Worm (Caenorhabditis elegans) whole organism, L4 larva: ENCODE results near the gene jmjd-3.1.

Experiments used
- R02D3.7 ChIP-seq: fragments of 150-350 bp; sonication (generic microtip); optimal IDR thresholded peaks from 3 replicates; lab custom pipeline; 2014; ENCODE audit warnings: missing biosample characterization, missing genetic modification characterization
- T20F7.1 ChIP-seq: fragments of 200-800 bp; sonication (Bioruptor generic); optimal IDR thresholded peaks from 2 replicates; lab custom pipeline; 2018; ENCODE audit warnings: mild to moderate bottlenecking, missing genetic modification characterization, missing compliant biosample characterization
- Y105C5A.15 ChIP-seq: fragments of 200-800 bp; sonication (Bioruptor generic); IDR thresholded peaks from 2 replicates; pipeline ENCODE4 v1.3.6; 2022; ENCODE audit warnings: missing genetic modification characterization, missing compliant biosample characterization
- Y75B8A.6 ChIP-seq: fragments of 200-800 bp; sonication (Bioruptor generic); IDR thresholded peaks from 2 replicates; pipeline ENCODE4 v1.3.6; 2022; ENCODE audit warnings: missing genetic modification reagents, missing genetic modification characterization, missing compliant biosample characterization
- ZK546.5 ChIP-seq, 2 experiments: sonication (generic microtip); optimal IDR thresholded peaks; 2 replicates each; lab custom pipeline; 2017; ENCODE audit warnings: missing biosample characterization in 2 of 2, missing genetic modification characterization in 2 of 2
- aha-1 ChIP-seq: fragments of 150-350 bp; peaks from one replicate; lab custom pipeline; 2014; ENCODE audit warnings: missing biosample characterization, missing genetic modification characterization
- aly-2 ChIP-seq: sonication (generic microtip); optimal IDR thresholded peaks from 2 replicates; lab custom pipeline; 2018; ENCODE audit warnings: missing biosample characterization, missing genetic modification characterization
- ceh-20 ChIP-seq: fragments of 200-800 bp; sonication (Bioruptor generic); IDR thresholded peaks from 2 replicates; pipeline ENCODE4 v1.3.6; 2022; ENCODE audit warnings: missing genetic modification reagents, missing genetic modification characterization, missing compliant biosample characterization
- ceh-44 ChIP-seq: fragments of 200-800 bp; sonication (Bioruptor generic); IDR thresholded peaks from 2 replicates; pipeline ENCODE4 v1.3.6; 2022; ENCODE audit warnings: missing genetic modification reagents, missing genetic modification characterization, missing compliant biosample characterization
- ceh-82 ChIP-seq: sonication (generic microtip); optimal IDR thresholded peaks from 2 replicates; lab custom pipeline; 2017; ENCODE audit warnings: missing biosample characterization, missing genetic modification characterization
- ces-1 ChIP-seq: fragments of 150-350 bp; sonication (generic microtip); optimal IDR thresholded peaks from 4 replicates; lab custom pipeline; 2014; ENCODE audit warnings: missing biosample characterization, missing genetic modification reagents, missing genetic modification characterization
- daf-12 ChIP-seq: fragments of 150-350 bp; optimal IDR thresholded peaks from 2 replicates; lab custom pipeline; 2014; ENCODE audit warnings: missing biosample characterization, missing genetic modification reagents, missing genetic modification characterization
- dpl-1 ChIP-seq: fragments of 150-350 bp; optimal IDR thresholded peaks from 2 replicates; lab custom pipeline; 2014; ENCODE audit warnings: missing biosample characterization, missing genetic modification reagents, missing genetic modification characterization
- hif-1 ChIP-seq, 2 experiments: sonication (generic microtip); optimal IDR thresholded peaks; 2 replicates each; lab custom pipeline; 2016 to 2017; ENCODE audit warnings: missing compliant biosample characterization in 2 of 2, missing genetic modification characterization in 2 of 2, missing genetic modification reagents in 2 of 2, missing genotype in 2 of 2, mild to moderate bottlenecking in 1 of 2
- hlh-11 ChIP-seq: fragments of 200-800 bp; sonication (Bioruptor generic); optimal IDR thresholded peaks from 2 replicates; lab custom pipeline; 2018; ENCODE audit warnings: mild to moderate bottlenecking, missing genetic modification characterization, missing compliant biosample characterization
- hlh-30 ChIP-seq: sonication (generic microtip); optimal IDR thresholded peaks from 2 replicates; lab custom pipeline; 2017; ENCODE audit warnings: antibody characterized with exemption, mild to moderate bottlenecking, missing genetic modification characterization, missing compliant biosample characterization; ENCODE audit not compliant: insufficient read depth
- lin-29 ChIP-seq: fragments of 200-800 bp; sonication (Bioruptor generic); IDR thresholded peaks from 2 replicates; pipeline ENCODE4 v1.3.6; 2022; ENCODE audit warnings: missing genetic modification reagents, missing genetic modification characterization, missing compliant biosample characterization
- lsy-2 ChIP-seq, 2 experiments: fragments of 150-350 bp in 1 of 2; sonication (generic microtip) in 1 of 2; optimal IDR thresholded peaks; 2 replicates each; lab custom pipeline; 2014 to 2017; ENCODE audit warnings: missing biosample characterization in 2 of 2, missing genetic modification characterization in 2 of 2
- madf-9 ChIP-seq: fragments of 200-800 bp; sonication (Bioruptor generic); conservative IDR thresholded peaks from 2 replicates; pipeline ENCODE4 v1.3.6; 2022; ENCODE audit warnings: missing genetic modification reagents, missing genetic modification characterization, missing compliant biosample characterization
- nhr-102 ChIP-seq: sonication (generic microtip); optimal IDR thresholded peaks from 2 replicates; lab custom pipeline; 2016; ENCODE audit warnings: mild to moderate bottlenecking, missing genetic modification characterization, moderate library complexity, missing compliant biosample characterization
- nhr-11 ChIP-seq: fragments of 150-350 bp; optimal IDR thresholded peaks from 2 replicates; lab custom pipeline; 2014; ENCODE audit warnings: missing biosample characterization, missing genetic modification characterization
- nhr-25 ChIP-seq: sonication (generic microtip); optimal IDR thresholded peaks from 2 replicates; lab custom pipeline; 2017; ENCODE audit warnings: missing genetic modification characterization, mild to moderate bottlenecking, missing compliant biosample characterization, antibody characterized with exemption, moderate library complexity, borderline replicate concordance; ENCODE audit not compliant: insufficient read depth
- nhr-28 ChIP-seq: fragments of 150-350 bp; optimal IDR thresholded peaks from 2 replicates; lab custom pipeline; 2014; ENCODE audit warnings: missing biosample characterization, missing genetic modification characterization
- nhr-77 ChIP-seq: fragments of 150-350 bp; optimal IDR thresholded peaks from 2 replicates; lab custom pipeline; 2014; ENCODE audit warnings: missing biosample characterization, missing genetic modification characterization
- pha-4 ChIP-seq, 2 experiments: fragments of 150-350 bp in 1 of 2; fragments of 200-800 bp in 1 of 2; sonication (Bioruptor generic) in 1 of 2; IDR thresholded peaks in 1 of 2; optimal IDR thresholded peaks in 1 of 2; 2 replicates each; pipeline versions ENCODE4 v1.3.6 to Lab custom; 2014 to 2022; ENCODE audit warnings: missing genetic modification characterization in 2 of 2, missing genetic modification reagents in 2 of 2, missing biosample characterization in 1 of 2, missing compliant biosample characterization in 1 of 2
- saeg-2 ChIP-seq: fragments of 200-800 bp; sonication (Bioruptor generic); IDR thresholded peaks from 2 replicates; pipeline ENCODE4 v1.3.6; 2022; ENCODE audit warnings: missing genetic modification reagents, missing genetic modification characterization, missing compliant biosample characterization
- sdz-12 ChIP-seq: fragments of 200-800 bp; sonication (Bioruptor generic); optimal IDR thresholded peaks from 2 replicates; lab custom pipeline; 2018; ENCODE audit warnings: mild to moderate bottlenecking, missing genetic modification characterization, missing compliant biosample characterization
- skn-1 ChIP-seq: fragments of 150-350 bp; optimal IDR thresholded peaks from 2 replicates; lab custom pipeline; 2014; ENCODE audit warnings: missing biosample characterization, missing genetic modification characterization
- snpc-1.2 ChIP-seq: fragments of 200-800 bp; sonication (Bioruptor generic); IDR thresholded peaks from 2 replicates; pipeline ENCODE4 v1.3.6; 2022; ENCODE audit warnings: missing genetic modification reagents, missing genetic modification characterization, missing compliant biosample characterization
- snpc-4 ChIP-seq: fragments of 150-350 bp; optimal IDR thresholded peaks from 2 replicates; lab custom pipeline; 2014; ENCODE audit warnings: missing biosample characterization, missing genetic modification characterization
- spr-1 ChIP-seq: sonication (generic microtip); optimal IDR thresholded peaks from 2 replicates; lab custom pipeline; 2016; ENCODE audit warnings: mild to moderate bottlenecking, missing genetic modification characterization, missing compliant biosample characterization
- tra-1 ChIP-seq: fragments of 200-800 bp; sonication (Bioruptor generic); IDR thresholded peaks from 2 replicates; pipeline ENCODE4 v1.3.6; 2022; ENCODE audit warnings: missing genetic modification reagents, missing genetic modification characterization, missing compliant biosample characterization
- unc-62 ChIP-seq, 3 experiments: fragments of 150-350 bp in 1 of 3; sonication (generic microtip); optimal IDR thresholded peaks in 2 of 3; peaks in 1 of 3; 1 replicate in 1 of 3; 2 replicates in 2 of 3; lab custom pipeline; 2014 to 2017; ENCODE audit warnings: missing biosample characterization in 3 of 3, missing genetic modification characterization in 3 of 3, missing genetic modification reagents in 3 of 3, missing genotype in 1 of 3
- zfp-2 ChIP-seq: sonication (generic microtip); optimal IDR thresholded peaks from 2 replicates; lab custom pipeline; 2016; ENCODE audit warnings: mild to moderate bottlenecking, missing genetic modification characterization, missing compliant biosample characterization
- ztf-11 ChIP-seq: fragments of 150-350 bp; optimal IDR thresholded peaks from 2 replicates; lab custom pipeline; 2014; ENCODE audit warnings: missing biosample characterization, missing genetic modification characterization

Gene jmjd-3.1

DNA sequence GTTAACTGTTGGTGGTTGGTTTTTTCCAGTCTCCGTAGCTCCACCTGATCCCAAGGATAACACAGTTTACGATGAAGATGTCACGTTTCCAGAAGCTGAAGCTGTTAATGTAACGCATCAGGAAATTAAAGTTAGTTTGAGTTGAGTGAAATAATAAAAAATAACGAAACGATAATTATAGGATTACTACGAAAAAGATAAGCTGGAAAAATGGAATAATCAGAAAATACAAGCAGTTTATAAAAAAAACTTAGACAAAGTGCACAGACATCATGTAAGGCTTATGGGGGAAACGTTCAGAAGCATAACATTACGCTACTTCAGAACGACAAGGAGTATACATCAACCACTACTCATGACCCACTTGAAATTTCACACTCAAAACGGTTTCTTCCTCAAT lies 10.6 kb downstream of the jmjd-3.1 start, which contains the start of gene F18E9.8:
Gene F18E9.8 (minus strand): TSS at position 101 of the 400 bp plus-strand sequence.
- TF ChIP-seq T20F7.1 (GFP tag; lab: Kevin White, UChicago) (no peak), R02D3.7 (tag; lab: Kevin White, UChicago) (no peak), pha-4 (GFP tag; IDR thresholded peaks at IDR 0.05; lab: Robert Waterston, UW) (no peak), pha-4 (tag; optimal IDR thresholded peaks at IDR 0.05; lab: Kevin White, UChicago) (no peak), dpl-1 (no peak), nhr-28 (tag; lab: Kevin White, UChicago) (no peak), nhr-25 (tag; lab: Kevin White, UChicago) (no peak), lsy-2 (tag; optimal IDR thresholded peaks at IDR 0.05; lab: Kevin White, UChicago) (no peak), nhr-77 (no peak)
- TF ChIP-seq, all 104 proteins: peak for 0

DNA sequence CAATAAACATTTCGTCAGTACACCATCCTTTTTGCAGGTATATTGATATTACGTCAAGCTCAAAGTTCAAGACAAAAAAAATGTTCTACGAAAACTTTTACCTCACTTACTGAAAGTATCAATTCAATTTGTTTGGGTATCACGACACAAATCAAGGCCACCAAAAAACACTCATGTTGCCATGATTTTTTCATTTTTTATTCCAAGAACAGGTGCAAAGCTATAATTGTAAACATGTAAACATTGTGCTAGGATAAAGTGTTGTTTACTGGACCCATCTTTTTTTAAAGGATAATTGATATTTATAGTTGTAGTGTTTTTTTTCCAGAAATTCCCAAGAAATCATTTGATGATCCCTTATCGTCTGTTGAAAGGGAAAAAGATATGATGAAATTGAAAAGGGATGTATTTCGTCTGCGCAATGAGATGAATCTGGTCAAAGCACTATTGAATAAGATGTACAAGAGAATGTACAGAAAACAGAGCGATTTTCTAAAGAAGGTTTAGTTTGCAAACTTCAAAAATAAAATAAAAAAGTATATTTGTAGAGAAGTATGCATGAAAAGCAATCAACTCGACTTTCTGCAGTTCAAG lies 12.0 kb downstream of the jmjd-3.1 start:
- peak; percentile 36 for TF ChIP-seq nhr-11 (tag; lab: Kevin White, UChicago)
- TF ChIP-seq nhr-28 (tag; lab: Kevin White, UChicago) = peak; percentile 9
- no peak for TF ChIP-seq sdz-12 (GFP tag; lab: Kevin White, UChicago)

DNA sequence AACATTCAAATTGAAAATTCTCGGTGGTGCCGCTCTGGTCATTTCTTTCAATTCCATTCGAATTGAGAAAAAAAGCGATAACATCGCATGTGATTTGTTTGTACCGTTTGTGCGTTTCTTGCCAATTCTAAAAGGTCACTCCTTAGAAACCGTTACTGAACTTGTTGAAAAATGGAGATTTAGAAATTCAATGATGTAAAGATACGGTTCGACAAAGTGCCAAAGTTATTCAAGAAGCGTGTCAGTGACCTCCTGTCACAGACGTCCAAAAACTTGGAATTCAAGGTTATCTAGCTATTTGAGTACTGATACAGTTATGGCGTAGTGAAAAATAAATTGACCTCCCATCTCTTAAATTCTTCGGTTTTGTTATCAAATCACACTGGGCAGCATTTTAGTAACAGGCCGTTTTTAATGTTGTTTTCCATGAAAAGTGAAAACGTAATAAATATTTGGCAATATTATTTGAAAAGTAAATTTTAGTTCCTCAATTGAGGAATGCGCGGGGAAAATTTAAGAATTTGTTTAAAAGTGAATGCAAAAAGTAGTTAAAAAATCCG lies 14.1 kb downstream of the jmjd-3.1 start:
- TF ChIP-seq unc-62 (GFP tag; optimal IDR thresholded peaks at IDR 0.05 in 1 of 2; lab: Kevin White, UChicago) (no peak), unc-62 (tag; optimal IDR thresholded peaks at IDR 0.05; lab: Kevin White, UChicago) (no peak), ztf-11 (tag; lab: Kevin White, UChicago) (no peak), hlh-11 (tag; lab: Kevin White, UChicago) (no peak), lin-29 (no peak), ceh-82 (no peak), tra-1 (GFP tag; lab: Robert Waterston, UW) (no peak)

- peak; percentile 15 for TF ChIP-seq hlh-30 (tag; lab: Kevin White, UChicago)
- TF ChIP-seq saeg-2 = no peak
- TF ChIP-seq Y75B8A.6 (GFP tag; lab: Robert Waterston, UW) = no peak
- no peak for TF ChIP-seq ceh-20 (GFP tag; lab: Robert Waterston, UW)
- TF ChIP-seq T20F7.1 (GFP tag; lab: Kevin White, UChicago) = no peak
- TF ChIP-seq aly-2 = no peak
- peak; percentile 96 for TF ChIP-seq aha-1 (tag; lab: Kevin White, UChicago)
- no peak for TF ChIP-seq skn-1 (tag; lab: Kevin White, UChicago)
Measured at ce11 chrX:8585837-8586236, 15.0 kb downstream of the jmjd-3.1 start, which contains the start of gene F18E9.3. Gene F18E9.3 (plus strand): TSS chrX:8586147.

DNA sequence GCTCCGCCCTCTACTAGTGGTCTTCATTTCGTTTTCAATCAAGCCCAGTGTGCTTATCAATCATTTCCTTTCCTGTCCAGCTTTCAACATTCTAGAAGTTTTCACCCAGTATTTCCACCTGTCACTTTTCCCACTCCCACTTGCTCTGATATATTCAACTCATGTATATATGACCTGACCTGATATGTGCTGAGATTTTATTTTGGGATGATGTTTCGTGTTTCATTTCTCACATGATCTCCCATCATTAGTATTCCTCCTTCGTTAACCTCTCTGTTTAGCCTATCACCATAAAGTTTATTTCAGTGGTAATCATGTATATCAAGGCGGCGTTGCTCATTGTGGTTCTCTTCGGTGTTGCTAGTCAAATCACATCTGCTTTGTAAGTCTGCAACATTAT lies 22.0 kb downstream of the jmjd-3.1 start, which contains the start of gene nlp-7:
Gene nlp-7 (plus strand): TSS at position 301 of the 400 bp plus-strand sequence.
- TF ChIP-seq ces-1 (GFP tag; lab: Kevin White, UChicago) (no peak), snpc-4 (tag; lab: Kevin White, UChicago) (no peak), skn-1 (tag; lab: Kevin White, UChicago) (no peak), hif-1 (tag; optimal IDR thresholded peaks at IDR 0.05; lab: Kevin White, UChicago) (no peak), daf-12 (no peak), ZK546.5 (tag; optimal IDR thresholded peaks at IDR 0.05; lab: Kevin White, UChicago) (no peak), nhr-102 (tag; lab: Kevin White, UChicago) (no peak), snpc-1.2 (GFP tag; lab: Robert Waterston, UW) (no peak), madf-9 (no peak), ceh-44 (GFP tag; lab: Robert Waterston, UW) (no peak), Y105C5A.15 (GFP tag; lab: Robert Waterston, UW) (no peak), spr-1 (tag; lab: Kevin White, UChicago) (no peak), zfp-2 (tag; lab: Kevin White, UChicago) (no peak), aha-1 (tag; lab: Kevin White, UChicago) (no peak), pha-4 (GFP tag; IDR thresholded peaks at IDR 0.05; lab: Robert Waterston, UW) (no peak), pha-4 (tag; optimal IDR thresholded peaks at IDR 0.05; lab: Kevin White, UChicago) (no peak)
- TF ChIP-seq, all 104 proteins: peak for 0
